Worm (Caenorhabditis elegans): Measurements from ENCODE around the gene K12D12.5.

Gene K12D12.5

ce11 chrII:11838353-11838752 lies 22.5 kb upstream of the K12D12.5 start (continued):
- no peak for TF ChIP-seq lir-3 (tag; optimal IDR thresholded peaks at IDR 0.05; ENCODE audit: poor library complexity)
- peak; percentile 41 for TF ChIP-seq tbx-2 (tag; optimal IDR thresholded peaks at IDR 0.05)
- TF ChIP-seq efl-1 (optimal IDR thresholded peaks at IDR 0.05), result no peak
- TF ChIP-seq efl-1 (GFP tag; optimal IDR thresholded peaks at IDR 0.05 in 1 of 2), result peak in 1 of 2 experiments; percentile 72
- TF ChIP-seq unc-86 (tag; optimal IDR thresholded peaks at IDR 0.05), result no peak
- TF ChIP-seq blmp-1 (tag; optimal IDR thresholded peaks at IDR 0.05), result peak; percentile 47
- TF ChIP-seq aha-1 (tag; optimal IDR thresholded peaks at IDR 0.05), result no peak
- TF ChIP-seq elt-3 (tag; optimal IDR thresholded peaks at IDR 0.05), result peak in 4 of 6 experiments; percentile 66 to 93 (median 67)
- no peak for TF ChIP-seq ets-5 (GFP tag; IDR thresholded peaks at IDR 0.05)
- no peak for TF ChIP-seq fkh-4 (tag; optimal IDR thresholded peaks at IDR 0.05; ENCODE audit: borderline replicate concordance)
- TF ChIP-seq unc-62 (GFP tag; optimal IDR thresholded peaks at IDR 0.05), result no peak
- no peak for TF ChIP-seq dpl-1 (GFP tag; optimal IDR thresholded peaks at IDR 0.05)
- TF ChIP-seq nhr-20 (tag; optimal IDR thresholded peaks at IDR 0.05), result peak; percentile 81
- no peak for TF ChIP-seq mep-1 (tag; optimal IDR thresholded peaks at IDR 0.05)
- TF ChIP-seq isw-1 (GFP tag; IDR thresholded peaks at IDR 0.05), result no peak
- TF ChIP-seq sox-4 (tag; optimal IDR thresholded peaks at IDR 0.05), result no peak
- no peak for TF ChIP-seq egl-27 (tag; optimal IDR thresholded peaks at IDR 0.05)
- TF ChIP-seq ztf-4 (tag; optimal IDR thresholded peaks at IDR 0.05), result no peak
- TF ChIP-seq nhr-47 (tag; optimal IDR thresholded peaks at IDR 0.05), result peak; percentile 25

ce11 chrII:11839116-11839515 lies 21.7 kb upstream of the K12D12.5 start:
- TF ChIP-seq blmp-1 (tag; optimal IDR thresholded peaks at IDR 0.05) (peak; percentile 15), ces-1 (GFP tag; optimal IDR thresholded peaks at IDR 0.05) (no peak), nhr-20 (tag; optimal IDR thresholded peaks at IDR 0.05) (peak; percentile 60), unc-130 (tag; optimal IDR thresholded peaks at IDR 0.05) (no peak), fkh-8 (tag; optimal IDR thresholded peaks at IDR 0.05) (no peak), lsy-2 (tag; optimal IDR thresholded peaks at IDR 0.05) (peak in 1 of 2 experiments; percentile 18), C34B4.2 (tag; optimal IDR thresholded peaks at IDR 0.05) (no peak), tlp-1 (tag; optimal IDR thresholded peaks at IDR 0.05) (no peak), snu-23 (GFP tag; optimal IDR thresholded peaks at IDR 0.05) (peak; percentile 14), grh-1 (GFP tag; IDR thresholded peaks at IDR 0.05) (no peak), nhr-19 (GFP tag; conservative IDR thresholded peaks at IDR 0.05) (peak; percentile 21; the same call in 1 of the 2 replicates), sox-4 (tag; optimal IDR thresholded peaks at IDR 0.05) (no peak), lin-14 (GFP tag; optimal IDR thresholded peaks at IDR 0.05) (peak; percentile 50), fkh-4 (tag; optimal IDR thresholded peaks at IDR 0.05; ENCODE audit: borderline replicate concordance) (no peak), sup-37 (GFP tag; optimal IDR thresholded peaks at IDR 0.05) (no peak), nhr-90 (tag; optimal IDR thresholded peaks at IDR 0.05; ENCODE audit: poor library complexity) (no peak), C04F5.9 (tag; optimal IDR thresholded peaks at IDR 0.05) (no peak), mdl-1 (tag; optimal IDR thresholded peaks at IDR 0.05) (no peak), jun-1 (tag; optimal IDR thresholded peaks at IDR 0.05) (no peak), ztf-4 (tag; optimal IDR thresholded peaks at IDR 0.05) (no peak), vab-15 (tag; optimal IDR thresholded peaks at IDR 0.05) (no peak), ceh-88 (GFP tag; IDR thresholded peaks at IDR 0.05) (no peak), rnt-1 (tag; optimal IDR thresholded peaks at IDR 0.05) (no peak), swsn-7 (tag; optimal IDR thresholded peaks at IDR 0.05) (no peak), isw-1 (GFP tag; IDR thresholded peaks at IDR 0.05) (no peak), nhr-71 (tag; optimal IDR thresholded peaks at IDR 0.05) (peak; percentile 64), unc-86 (tag; optimal IDR thresholded peaks at IDR 0.05) (no peak), hpl-2 (GFP tag; optimal IDR thresholded peaks at IDR 0.05) (no peak), mef-2 (tag; optimal IDR thresholded peaks at IDR 0.05) (no peak), C16A3.4 (tag; optimal IDR thresholded peaks at IDR 0.05) (no peak), xbp-1 (tag; optimal IDR thresholded peaks at IDR 0.05) (no peak), unc-98 (GFP tag; IDR thresholded peaks at IDR 0.05) (no peak), skn-1 (tag; optimal IDR thresholded peaks at IDR 0.05) (no peak), elt-2 (tag; optimal IDR thresholded peaks at IDR 0.05) (no peak), dpl-1 (GFP tag; optimal IDR thresholded peaks at IDR 0.05) (no peak), elt-3 (tag; optimal IDR thresholded peaks at IDR 0.05) (peak in 1 of 6 experiments; percentile 48), nhr-85 (tag) (peak; percentile 89), egl-27 (tag; optimal IDR thresholded peaks at IDR 0.05) (no peak), sptf-1 (tag; optimal IDR thresholded peaks at IDR 0.05) (no peak), lir-3 (tag; optimal IDR thresholded peaks at IDR 0.05; ENCODE audit: poor library complexity) (no peak), nhr-11 (tag; optimal IDR thresholded peaks at IDR 0.05) (no peak), nhr-28 (tag; optimal IDR thresholded peaks at IDR 0.05) (no peak), nhr-237 (tag; optimal IDR thresholded peaks at IDR 0.05) (no peak)
